Fruit fly (Drosophila melanogaster) whole organism, wandering third instar larva: Measurements from ENCODE around the gene RpS15Aa.

Experiments
- Abd-B ChIP-seq: fragments of >200 bp; optimal IDR thresholded peaks from 2 replicates; lab custom pipeline; 2017; ENCODE audit warnings: missing biosample characterization, missing genetic modification characterization
- CG32264 ChIP-seq: fragments of 200-800 bp; sonication (Bioruptor generic); optimal IDR thresholded peaks from 2 replicates; lab custom pipeline; 2016; ENCODE audit warnings: missing biosample characterization, missing genetic modification characterization
- CG9705 ChIP-seq: fragments of 200-800 bp; sonication (Bioruptor generic); optimal IDR thresholded peaks from 2 replicates; lab custom pipeline; 2018; ENCODE audit warnings: missing biosample characterization, mild to moderate bottlenecking, missing genetic modification characterization
- CrebA ChIP-seq: fragments of 200-800 bp; sonication (Bioruptor generic); optimal IDR thresholded peaks from 2 replicates; lab custom pipeline; 2016; ENCODE audit warnings: missing biosample characterization, mild to moderate bottlenecking, missing genetic modification characterization, borderline replicate concordance
- Dfd ChIP-seq: fragments of >200 bp; optimal IDR thresholded peaks from 2 replicates; lab custom pipeline; 2017; ENCODE audit warnings: missing biosample characterization, missing genetic modification characterization
- Dif ChIP-seq: fragments of 200-275, 200-300 bp; sonication (Bioruptor generic); optimal IDR thresholded peaks from 2 replicates; lab custom pipeline; 2018; ENCODE audit warnings: missing biosample characterization, missing genetic modification characterization; ENCODE audit not compliant: partially characterized antibody
- GATAd ChIP-seq: sonication (Bioruptor generic); optimal IDR thresholded peaks from 2 replicates; lab custom pipeline; 2016; ENCODE audit warnings: missing biosample characterization, missing genetic modification characterization
- HLH106 ChIP-seq: fragments of 200-800 bp; optimal IDR thresholded peaks from 3 replicates; lab custom pipeline; 2019; ENCODE audit warnings: missing biosample characterization, mild to moderate bottlenecking, missing genetic modification characterization, moderate library complexity
- Hnf4 ChIP-seq: fragments of 200-800 bp; sonication (Bioruptor generic); optimal IDR thresholded peaks from 2 replicates; lab custom pipeline; 2016; ENCODE audit warnings: missing biosample characterization, mild to moderate bottlenecking, missing genetic modification characterization
- Hr78 ChIP-seq: fragments of >200 bp; optimal IDR thresholded peaks from 2 replicates; lab custom pipeline; 2017; ENCODE audit warnings: missing biosample characterization, missing genetic modification characterization
- Hr83 ChIP-seq: fragments of 200-300 bp; sonication (Bioruptor generic); optimal IDR thresholded peaks from 2 replicates; lab custom pipeline; 2016; ENCODE audit warnings: missing biosample characterization, mild to moderate bottlenecking, missing genetic modification characterization, moderate library complexity; ENCODE audit not compliant: poor library complexity, severe bottlenecking
- Jra ChIP-seq: sonication (Bioruptor generic); optimal IDR thresholded peaks from 2 replicates; lab custom pipeline; 2016; ENCODE audit warnings: missing biosample characterization, missing genetic modification characterization
- Mio ChIP-seq: sonication (Bioruptor generic); optimal IDR thresholded peaks from 2 replicates; lab custom pipeline; 2016; ENCODE audit warnings: missing biosample characterization, missing genetic modification characterization
- Myc ChIP-seq: fragments of >200 bp; optimal IDR thresholded peaks from 2 replicates; lab custom pipeline; 2017
- N ChIP-seq: fragments of >200 bp; optimal IDR thresholded peaks from 2 replicates; lab custom pipeline; 2018; ENCODE audit warnings: missing biosample characterization, missing external identifiers, missing genetic modification characterization
- OdsH ChIP-seq: fragments of 200-800 bp; sonication (Bioruptor generic); optimal IDR thresholded peaks from 2 replicates; lab custom pipeline; 2016; ENCODE audit warnings: missing biosample characterization, mild to moderate bottlenecking, missing genetic modification characterization
- Rel ChIP-seq, 2 experiments: fragments of 200-800 bp; sonication (Bioruptor generic) in 1 of 2; optimal IDR thresholded peaks; 2 replicates in 1 of 2; 3 replicates in 1 of 2; lab custom pipeline; 2016 to 2019; ENCODE audit warnings: mild to moderate bottlenecking in 2 of 2, missing biosample characterization in 2 of 2, missing genetic modification characterization in 2 of 2, moderate library complexity in 1 of 2
- Sp1 ChIP-seq: fragments of 200-800 bp; sonication (Bioruptor generic); optimal IDR thresholded peaks from 3 replicates; lab custom pipeline; 2019; ENCODE audit warnings: missing biosample characterization, mild to moderate bottlenecking, missing genetic modification characterization, moderate library complexity
- Vsx2 ChIP-seq: fragments of 200-300, 225-300 bp; sonication (Bioruptor generic); optimal IDR thresholded peaks from 2 replicates; lab custom pipeline; 2018; ENCODE audit warnings: missing biosample characterization, missing genetic modification characterization; ENCODE audit not compliant: partially characterized antibody
- br ChIP-seq: fragments of 200-800 bp; sonication (Bioruptor generic); optimal IDR thresholded peaks from 2 replicates; lab custom pipeline; 2016; ENCODE audit warnings: missing biosample characterization, missing genetic modification characterization
- brk ChIP-seq: fragments of 200-800 bp; sonication (Bioruptor generic); optimal IDR thresholded peaks from 2 replicates; lab custom pipeline; 2016; ENCODE audit warnings: missing biosample characterization, mild to moderate bottlenecking, missing genetic modification characterization
- dl ChIP-seq, 2 experiments: fragments of 175-275, 200-275 bp in 1 of 2; fragments of 200-275 bp in 1 of 2; sonication (Bioruptor generic); optimal IDR thresholded peaks; lab custom pipeline; 2018; ENCODE audit warnings: mild to moderate bottlenecking in 2 of 2, missing biosample characterization in 2 of 2, missing genetic modification characterization in 2 of 2, moderate library complexity in 2 of 2; ENCODE audit not compliant: partially characterized antibody in 2 of 2, insufficient read depth in 1 of 2
- dmrt93B ChIP-seq: fragments of 200-800 bp; sonication (Bioruptor generic); optimal IDR thresholded peaks from 2 replicates; lab custom pipeline; 2018; ENCODE audit warnings: missing biosample characterization, mild to moderate bottlenecking, missing genetic modification characterization
- dsf ChIP-seq: sonication (Bioruptor generic); optimal IDR thresholded peaks from 2 replicates; lab custom pipeline; 2016; ENCODE audit warnings: missing biosample characterization, missing genetic modification characterization, borderline replicate concordance
- ey ChIP-seq: fragments of 200-800 bp; sonication (Bioruptor generic); optimal IDR thresholded peaks from 2 replicates; lab custom pipeline; 2016; ENCODE audit warnings: missing biosample characterization, missing genetic modification characterization
- foxo ChIP-seq, 2 experiments: fragments of 200-800 bp; sonication (Bioruptor generic); optimal IDR thresholded peaks; 2 replicates in 1 of 2; 3 replicates in 1 of 2; lab custom pipeline; 2016 to 2017; ENCODE audit warnings: missing biosample characterization in 2 of 2, missing genetic modification characterization in 2 of 2
- fru ChIP-seq: fragments of 200-800 bp; sonication (Bioruptor generic); optimal IDR thresholded peaks from 3 replicates; lab custom pipeline; 2016; ENCODE audit warnings: missing biosample characterization, mild to moderate bottlenecking, missing genetic modification characterization
- h ChIP-seq: fragments of 200-800 bp; sonication (Bioruptor generic); optimal IDR thresholded peaks from 3 replicates; lab custom pipeline; 2016; ENCODE audit warnings: missing biosample characterization, mild to moderate bottlenecking, missing genetic modification characterization
- jim ChIP-seq: fragments of 175-275, 200-325 bp; sonication (Bioruptor generic); optimal IDR thresholded peaks from 2 replicates; lab custom pipeline; 2016; ENCODE audit warnings: missing biosample characterization, mild to moderate bottlenecking, missing genetic modification characterization
- lola ChIP-seq: fragments of >200 bp; optimal IDR thresholded peaks from 2 replicates; lab custom pipeline; 2017; ENCODE audit warnings: missing biosample characterization, missing genetic modification characterization
- pan ChIP-seq: fragments of >200 bp; optimal IDR thresholded peaks from 2 replicates; lab custom pipeline; 2017
- psq ChIP-seq: fragments of 200-800 bp; sonication (Bioruptor generic); optimal IDR thresholded peaks from 3 replicates; lab custom pipeline; 2017; ENCODE audit warnings: missing biosample characterization, mild to moderate bottlenecking, missing genetic modification characterization, moderate library complexity
- rgr ChIP-seq: fragments of 200-800 bp; sonication (Bioruptor generic); optimal IDR thresholded peaks from 3 replicates; lab custom pipeline; 2016; ENCODE audit warnings: missing biosample characterization, mild to moderate bottlenecking, missing genetic modification characterization
- sage ChIP-seq: fragments of 200-800 bp; sonication (Bioruptor generic); optimal IDR thresholded peaks from 2 replicates; lab custom pipeline; 2016; ENCODE audit warnings: missing biosample characterization, mild to moderate bottlenecking, missing genetic modification characterization
- sv ChIP-seq: fragments of 200-800 bp; sonication (Bioruptor generic); optimal IDR thresholded peaks from 3 replicates; lab custom pipeline; 2016; ENCODE audit warnings: missing biosample characterization, missing genetic modification characterization
- tai ChIP-seq: sonication (Bioruptor generic); optimal IDR thresholded peaks from 2 replicates; lab custom pipeline; 2016; ENCODE audit warnings: missing biosample characterization, missing genetic modification characterization
- usp ChIP-seq: fragments of >200 bp; optimal IDR thresholded peaks from 2 replicates; lab custom pipeline; 2017; ENCODE audit warnings: missing biosample characterization, missing genetic modification characterization
- woc ChIP-seq: sonication (Bioruptor generic); optimal IDR thresholded peaks from 2 replicates; lab custom pipeline; 2016; ENCODE audit warnings: missing biosample characterization, mild to moderate bottlenecking, missing genetic modification characterization

The RpS15Aa gene

dm6 chrX:13323526-13323925 lies 14.0 kb downstream of the RpS15Aa start:
- TF ChIP-seq h (GFP tag; lab: Kevin White, UChicago) (no peak), Sp1 (GFP tag; lab: Kevin White, UChicago) (no peak), Hr78 (GFP tag; lab: Kevin White, UChicago) (no peak), sv (no peak), pan (lab: Kevin White, UChicago) (no peak), GATAd (GFP tag; lab: Kevin White, UChicago) (no peak), OdsH (GFP tag; lab: Kevin White, UChicago) (no peak), jim (no peak), Rel (GFP tag; optimal IDR thresholded peaks at IDR 0.05; lab: Kevin White, UChicago) (no peak), Rel (tag; optimal IDR thresholded peaks at IDR 0.05; lab: Kevin White, UChicago) (no peak), N (no peak), Vsx2 (GFP tag; lab: Kevin White, UChicago) (no peak), rgr (GFP tag; lab: Kevin White, UChicago) (no peak), dl (GFP tag; optimal IDR thresholded peaks at IDR 0.05; lab: Kevin White, UChicago; ENCODE audit: insufficient read depth in 1 of 2, partially characterized antibody in 2 of 2) (no peak), Abd-B (GFP tag; lab: Kevin White, UChicago) (no peak), psq (GFP tag; lab: Kevin White, UChicago) (no peak)

dm6 chrX:13323114-13323513 lies 14.4 kb downstream of the RpS15Aa start:
- TF ChIP-seq pan (lab: Kevin White, UChicago) (no peak), Hnf4 (GFP tag; lab: Kevin White, UChicago) (peak; percentile 61), sv (peak; percentile 13), HLH106 (tag; lab: Kevin White, UChicago) (peak; percentile 65), tai (GFP tag; lab: Kevin White, UChicago) (no peak), Dfd (GFP tag; lab: Kevin White, UChicago) (no peak), Myc (lab: Kevin White, UChicago) (no peak), Jra (GFP tag; lab: Kevin White, UChicago) (peak; percentile 22), lola (GFP tag; lab: Kevin White, UChicago) (no peak), dl (GFP tag; optimal IDR thresholded peaks at IDR 0.05; lab: Kevin White, UChicago; ENCODE audit: insufficient read depth in 1 of 2, partially characterized antibody in 2 of 2) (no peak), br (peak; percentile 79), foxo (GFP tag; optimal IDR thresholded peaks at IDR 0.05; lab: Kevin White, UChicago) (peak in 1 of 2 experiments; percentile 37), dmrt93B (peak; percentile 49), OdsH (GFP tag; lab: Kevin White, UChicago) (peak; percentile 67), dsf (GFP tag; lab: Kevin White, UChicago) (peak; percentile 24), CrebA (GFP tag; lab: Kevin White, UChicago) (no peak), jim (no peak), woc (GFP tag; lab: Kevin White, UChicago) (peak; percentile 32), brk (peak; percentile 15), fru (GFP tag; lab: Kevin White, UChicago) (peak; percentile 66), GATAd (GFP tag; lab: Kevin White, UChicago) (no peak), Abd-B (GFP tag; lab: Kevin White, UChicago) (no peak), Hr78 (GFP tag; lab: Kevin White, UChicago) (no peak), psq (GFP tag; lab: Kevin White, UChicago) (peak; percentile 59), ey (GFP tag; lab: Kevin White, UChicago) (peak; percentile 79), CG9705 (no peak), rgr (GFP tag; lab: Kevin White, UChicago) (peak; percentile 72), Rel (GFP tag; optimal IDR thresholded peaks at IDR 0.05; lab: Kevin White, UChicago) (no peak), Rel (tag; optimal IDR thresholded peaks at IDR 0.05; lab: Kevin White, UChicago) (no peak), Sp1 (GFP tag; lab: Kevin White, UChicago) (peak; percentile 46), Hr83 (no peak), usp (no peak), N (no peak), Mio (GFP tag; lab: Kevin White, UChicago) (no peak), Dif (no peak), CG32264 (peak; percentile 2), Vsx2 (GFP tag; lab: Kevin White, UChicago) (no peak), h (GFP tag; lab: Kevin White, UChicago) (peak; percentile 75), sage (GFP tag; lab: Kevin White, UChicago) (no peak)
